Worm (Caenorhabditis elegans) whole organism, midembryonic: ENCODE data around the gene mrps-28.
A peak's percentile ranks its signal among the peaks of the same experiment; 100 is the strongest.

Experiments used
- T22C8.4 ChIP-seq: fragments of 200-800 bp; sonication (Bioruptor generic); IDR thresholded peaks from 2 replicates; pipeline ENCODE4 v1.3.6; 2022; ENCODE audit warnings: missing genetic modification characterization, missing compliant biosample characterization
- cog-1 ChIP-seq: sonication (generic microtip); optimal IDR thresholded peaks from 2 replicates; lab custom pipeline; 2016; ENCODE audit warnings: missing genetic modification characterization, missing compliant biosample characterization
- flt-1 ChIP-seq: fragments of 200-800 bp; sonication (Bioruptor generic); IDR thresholded peaks from 2 replicates; pipeline ENCODE4 v1.3.6; 2022; ENCODE audit warnings: missing genetic modification characterization, missing compliant biosample characterization
- klf-2 ChIP-seq: fragments of 200-800 bp; sonication (Bioruptor generic); conservative IDR thresholded peaks from 2 replicates; pipeline ENCODE4 v1.3.6; 2022; ENCODE audit warnings: missing genetic modification reagents, missing genetic modification characterization, missing compliant biosample characterization
- med-1 ChIP-seq: sonication (generic microtip); optimal IDR thresholded peaks from 2 replicates; lab custom pipeline; 2017; ENCODE audit warnings: missing genetic modification characterization, mild to moderate bottlenecking, missing compliant biosample characterization, antibody characterized with exemption, missing genetic modification reagents; ENCODE audit not compliant: insufficient read depth
- ref-1 ChIP-seq: fragments of 200-800 bp; sonication (Bioruptor generic); conservative IDR thresholded peaks from 2 replicates; pipeline ENCODE4 v1.3.6; 2022; ENCODE audit warnings: missing genetic modification reagents, missing genetic modification characterization, missing compliant biosample characterization
- tab-1 ChIP-seq: fragments of 200-800 bp; sonication (Bioruptor generic); IDR thresholded peaks from 2 replicates; pipeline ENCODE4 v1.3.6; 2022; ENCODE audit warnings: missing genetic modification characterization, missing compliant biosample characterization
- ztf-23 ChIP-seq: fragments of 200-800 bp; sonication (Bioruptor generic); IDR thresholded peaks from 2 replicates; pipeline ENCODE4 v1.3.6; 2022; ENCODE audit warnings: missing genetic modification reagents, missing genetic modification characterization, missing compliant biosample characterization
- ztf-29 ChIP-seq: fragments of 200-800 bp; sonication (Bioruptor generic); IDR thresholded peaks from 2 replicates; pipeline ENCODE4 v1.3.6; 2022; ENCODE audit warnings: missing genetic modification reagents, missing genetic modification characterization, missing compliant biosample characterization

The mrps-28 gene

ce11 chrV:19668213-19668612 lies 24.2 kb downstream of the mrps-28 start:
- TF ChIP-seq klf-2: no peak

ce11 chrV:19669959-19670358 lies 25.9 kb downstream of the mrps-28 start, which contains the start of gene Y43F8C.11:
Y43F8C.11 (plus strand) TSS chrV:19670259.
- TF ChIP-seq ztf-23 (GFP tag; lab: Robert Waterston, UW) (no peak), ztf-29 (GFP tag; lab: Robert Waterston, UW) (no peak), cog-1 (tag; lab: Kevin White, UChicago) (no peak), ref-1 (GFP tag; lab: Robert Waterston, UW) (no peak), flt-1 (GFP tag; lab: Robert Waterston, UW) (no peak), tab-1 (GFP tag; lab: Robert Waterston, UW) (no peak), klf-2 (no peak), med-1 (no peak), T22C8.4 (GFP tag; lab: Robert Waterston, UW) (no peak)

ce11 chrV:19670866-19671265 lies 26.8 kb downstream of the mrps-28 start:
- no peak for TF ChIP-seq cog-1 (tag; lab: Kevin White, UChicago)
- TF ChIP-seq ztf-29 (GFP tag; lab: Robert Waterston, UW): no peak
- no peak for TF ChIP-seq klf-2
- no peak for TF ChIP-seq med-1
- TF ChIP-seq ztf-23 (GFP tag; lab: Robert Waterston, UW): no peak
- no peak for TF ChIP-seq flt-1 (GFP tag; lab: Robert Waterston, UW)
- no peak for TF ChIP-seq T22C8.4 (GFP tag; lab: Robert Waterston, UW)
- no peak for TF ChIP-seq ref-1 (GFP tag; lab: Robert Waterston, UW)
- TF ChIP-seq tab-1 (GFP tag; lab: Robert Waterston, UW): no peak

ce11 chrV:19671816-19672215 lies 27.8 kb downstream of the mrps-28 start:
- no peak for TF ChIP-seq ref-1 (GFP tag; lab: Robert Waterston, UW)
- TF ChIP-seq cog-1 (tag; lab: Kevin White, UChicago): no peak
- TF ChIP-seq ztf-29 (GFP tag; lab: Robert Waterston, UW): no peak

ce11 chrV:19672357-19672756 lies 28.3 kb downstream of the mrps-28 start:
- no peak for TF ChIP-seq cog-1 (tag; lab: Kevin White, UChicago)
- TF ChIP-seq tab-1 (GFP tag; lab: Robert Waterston, UW): no peak
- TF ChIP-seq ztf-23 (GFP tag; lab: Robert Waterston, UW): no peak
- TF ChIP-seq med-1: no peak
- no peak for TF ChIP-seq T22C8.4 (GFP tag; lab: Robert Waterston, UW)
- no peak for TF ChIP-seq ref-1 (GFP tag; lab: Robert Waterston, UW)
- TF ChIP-seq flt-1 (GFP tag; lab: Robert Waterston, UW): no peak
- no peak for TF ChIP-seq ztf-29 (GFP tag; lab: Robert Waterston, UW)
- TF ChIP-seq klf-2: no peak

- TF ChIP-seq klf-2 (no peak), ztf-29 (GFP tag; lab: Robert Waterston, UW) (no peak), med-1 (no peak), tab-1 (GFP tag; lab: Robert Waterston, UW) (no peak), ztf-23 (GFP tag; lab: Robert Waterston, UW) (no peak), flt-1 (GFP tag; lab: Robert Waterston, UW) (no peak), ref-1 (GFP tag; lab: Robert Waterston, UW) (no peak), cog-1 (tag; lab: Kevin White, UChicago) (no peak), T22C8.4 (GFP tag; lab: Robert Waterston, UW) (no peak)
Observed at ce11 chrV:19673298-19673903, 29.4 kb downstream of the mrps-28 start.

ce11 chrV:19674543-19674942 lies 30.5 kb downstream of the mrps-28 start, which contains the start of gene mrp-7:
mrp-7 (plus strand) TSS chrV:19674843.
- TF ChIP-seq T22C8.4 (GFP tag; lab: Robert Waterston, UW): no peak

ce11 chrV:19691271-19691886 lies 47.3 kb downstream of the mrps-28 start:
- TF ChIP-seq klf-2 (no peak), flt-1 (GFP tag; lab: Robert Waterston, UW) (no peak), T22C8.4 (GFP tag; lab: Robert Waterston, UW) (peak; percentile 76), tab-1 (GFP tag; lab: Robert Waterston, UW) (no peak)

- TF ChIP-seq T22C8.4 (GFP tag; lab: Robert Waterston, UW) (peak; percentile 55), tab-1 (GFP tag; lab: Robert Waterston, UW) (no peak)
Observed at ce11 chrV:19691954-19692353, 47.9 kb downstream of the mrps-28 start.
